Fruit fly (Drosophila melanogaster) whole organism, embryonic: ENCODE data around the gene h-cup.
A peak's percentile ranks its signal among the peaks of the same experiment; 100 is the strongest.

ENCODE experiments used
- Atf6 ChIP-seq: fragments of 200-800 bp; sonication (Bioruptor generic); IDR thresholded peaks from 2 replicates; pipeline ENCODE4 v1.3.6; 2022; ENCODE audit warnings: missing biosample characterization, missing genetic modification characterization
- BEAF-32 ChIP-seq: fragments of 200-800 bp; sonication (Bioruptor generic); optimal IDR thresholded peaks from 3 replicates; lab custom pipeline; 2017; ENCODE audit warnings: missing biosample characterization, missing genetic modification characterization, mild to moderate bottlenecking, moderate library complexity, missing genetic modification reagents
- Bgb ChIP-seq: fragments of 200-800 bp; sonication (Bioruptor generic); IDR thresholded peaks from 2 replicates; pipeline ENCODE4 v1.3.6; 2022; ENCODE audit warnings: missing biosample characterization, missing genetic modification characterization; ENCODE audit not compliant: partially characterized antibody
- CG11093 ChIP-seq: fragments of 200-800 bp; sonication (Bioruptor generic); IDR thresholded peaks from 3 replicates; pipeline ENCODE4 v1.3.6; 2022; ENCODE audit warnings: missing biosample characterization, missing genetic modification characterization
- CG11398 ChIP-seq: fragments of 200-800 bp; sonication (Bioruptor generic); optimal IDR thresholded peaks from 2 replicates; lab custom pipeline; 2016; ENCODE audit warnings: missing biosample characterization, missing genetic modification characterization
- CG12219 ChIP-seq: fragments of 200-800 bp; sonication (Bioruptor generic); optimal IDR thresholded peaks from 3 replicates; lab custom pipeline; 2018; ENCODE audit warnings: missing biosample characterization, mild to moderate bottlenecking, missing genetic modification characterization
- CG14050 ChIP-seq: fragments of 200-800 bp; sonication (Bioruptor generic); IDR thresholded peaks from 3 replicates; pipeline ENCODE4 v1.3.6; 2022; ENCODE audit warnings: missing biosample characterization, missing genetic modification characterization
- CG1647 ChIP-seq: fragments of 200-800 bp; sonication (Bioruptor generic); optimal IDR thresholded peaks from 3 replicates; lab custom pipeline; 2016; ENCODE audit warnings: missing biosample characterization, missing genetic modification characterization
- CG16813 ChIP-seq: fragments of 200-800 bp; sonication (Bioruptor generic); IDR thresholded peaks from 3 replicates; pipeline ENCODE4 v1.3.6; 2022; ENCODE audit warnings: missing biosample characterization, missing genetic modification characterization; ENCODE audit not compliant: partially characterized antibody
- CG17328 ChIP-seq: fragments of 200-800 bp; sonication (Bioruptor generic); IDR thresholded peaks from 2 replicates; pipeline ENCODE4 v1.3.6; 2022; ENCODE audit warnings: missing biosample characterization, missing genetic modification characterization
- CG17359 ChIP-seq: fragments of 200-800 bp; sonication (Bioruptor generic); optimal IDR thresholded peaks from 3 replicates; lab custom pipeline; 2018; ENCODE audit warnings: missing biosample characterization, mild to moderate bottlenecking, missing genetic modification characterization, moderate library complexity
- CG17912 ChIP-seq: fragments of 200-800 bp; sonication (Bioruptor generic); optimal IDR thresholded peaks from 2 replicates; lab custom pipeline; 2018; ENCODE audit warnings: missing biosample characterization, mild to moderate bottlenecking, missing genetic modification characterization
- CG1832 ChIP-seq: fragments of 200-800 bp; sonication (Bioruptor generic); optimal IDR thresholded peaks from 2 replicates; lab custom pipeline; 2017; ENCODE audit warnings: missing biosample characterization, mild to moderate bottlenecking, missing genetic modification characterization, inconsistent platforms
- CG2116 ChIP-seq: fragments of 200-800 bp; sonication (Bioruptor generic); optimal IDR thresholded peaks from 3 replicates; lab custom pipeline; 2018; ENCODE audit warnings: missing biosample characterization, mild to moderate bottlenecking, missing genetic modification characterization
- CG2889 ChIP-seq: fragments of 200-800 bp; sonication (Bioruptor generic); IDR thresholded peaks from 3 replicates; pipeline ENCODE4 v1.3.6; 2022; ENCODE audit warnings: missing biosample characterization, missing genetic modification characterization
- CG31365 ChIP-seq: fragments of 200-800 bp; sonication (Bioruptor generic); optimal IDR thresholded peaks from 2 replicates; lab custom pipeline; 2018; ENCODE audit warnings: missing biosample characterization, mild to moderate bottlenecking, missing genetic modification characterization
- CG31388 ChIP-seq: fragments of 200-800 bp; sonication (Bioruptor generic); optimal IDR thresholded peaks from 2 replicates; lab custom pipeline; 2016; ENCODE audit warnings: missing biosample characterization, missing genetic modification characterization
- CG34422 ChIP-seq: fragments of 200-800 bp; sonication (Bioruptor generic); IDR thresholded peaks from 3 replicates; pipeline ENCODE4 v1.3.6; 2022; ENCODE audit warnings: missing biosample characterization, missing genetic modification characterization
- CG42726 ChIP-seq: fragments of 200-800 bp; sonication (Bioruptor generic); IDR thresholded peaks from 2 replicates; pipeline ENCODE4 v1.3.6; 2022; ENCODE audit warnings: missing biosample characterization, missing genetic modification characterization; ENCODE audit not compliant: partially characterized antibody
- CG4730 ChIP-seq: fragments of 200-800 bp; sonication (Bioruptor generic); IDR thresholded peaks from 2 replicates; pipeline ENCODE4 v1.3.6; 2022; ENCODE audit warnings: missing biosample characterization, missing genetic modification characterization
- CG9797 ChIP-seq: fragments of 200-800 bp; sonication (Bioruptor generic); optimal IDR thresholded peaks from 3 replicates; lab custom pipeline; 2018; ENCODE audit warnings: missing biosample characterization, mild to moderate bottlenecking, missing genetic modification characterization
- CTCF ChIP-seq: fragments of 200-800 bp; sonication (Bioruptor generic); optimal IDR thresholded peaks from 2 replicates; lab custom pipeline; 2017; ENCODE audit warnings: missing biosample characterization, mild to moderate bottlenecking, missing genetic modification characterization, moderate library complexity
- E2f2 ChIP-seq: fragments of 200-800 bp; sonication (Bioruptor generic); IDR thresholded peaks from 2 replicates; pipeline ENCODE4 v1.3.6; 2022; ENCODE audit warnings: missing biosample characterization, missing genetic modification characterization
- Hmx ChIP-seq: fragments of 200-800 bp; sonication (Bioruptor generic); optimal IDR thresholded peaks from 2 replicates; lab custom pipeline; 2016; ENCODE audit warnings: missing biosample characterization, missing genetic modification characterization
- Hsf ChIP-seq: fragments of 200-800 bp; sonication (Bioruptor generic); optimal IDR thresholded peaks from 3 replicates; lab custom pipeline; 2016; ENCODE audit warnings: missing biosample characterization, missing genetic modification characterization
- Lim3 ChIP-seq: fragments of 200-800 bp; sonication (Bioruptor generic); IDR thresholded peaks from 2 replicates; pipeline ENCODE4 v1.3.6; 2022; ENCODE audit warnings: missing biosample characterization, missing genetic modification characterization
- Med ChIP-seq: fragments of 200-800 bp; sonication (Bioruptor generic); peaks from one replicate; lab custom pipeline; 2016; ENCODE audit warnings: missing biosample characterization, missing genetic modification characterization, mild to moderate bottlenecking, inconsistent platforms, moderate library complexity
- Mes4 ChIP-seq: fragments of 200-800 bp; sonication (Bioruptor generic); optimal IDR thresholded peaks from 2 replicates; lab custom pipeline; 2016; ENCODE audit warnings: missing biosample characterization, missing genetic modification characterization
- Sry-δ ChIP-seq: fragments of 200-800 bp; sonication (Bioruptor generic); optimal IDR thresholded peaks from 2 replicates; lab custom pipeline; 2016; ENCODE audit warnings: missing biosample characterization, missing genetic modification characterization
- amos ChIP-seq: fragments of 200-800 bp; sonication (Bioruptor generic); IDR thresholded peaks from 2 replicates; pipeline ENCODE4 v1.3.6; 2022; ENCODE audit warnings: missing biosample characterization, missing genetic modification characterization; ENCODE audit not compliant: partially characterized antibody
- cad ChIP-seq: fragments of >200 bp; optimal IDR thresholded peaks from 2 replicates; lab custom pipeline; 2017; ENCODE audit warnings: missing biosample characterization, missing genetic modification characterization
- chinmo ChIP-seq: fragments of 200-800 bp; sonication (Bioruptor generic); IDR thresholded peaks from 4 replicates; pipeline ENCODE4 v1.3.6; 2022; ENCODE audit warnings: missing biosample characterization, missing genetic modification characterization; ENCODE audit not compliant: partially characterized antibody
- dan ChIP-seq: fragments of 200-800 bp; sonication (Bioruptor generic); IDR thresholded peaks from 2 replicates; pipeline ENCODE4 v1.3.6; 2022; ENCODE audit warnings: missing biosample characterization, missing genetic modification characterization
- dmrt99B ChIP-seq: fragments of 200-800 bp; sonication (Bioruptor generic); optimal IDR thresholded peaks from 2 replicates; lab custom pipeline; 2018; ENCODE audit warnings: missing biosample characterization, mild to moderate bottlenecking, missing genetic modification characterization, moderate library complexity
- en ChIP-seq: fragments of 200-800 bp; sonication (Bioruptor generic); optimal IDR thresholded peaks from 2 replicates; lab custom pipeline; 2016; ENCODE audit warnings: missing biosample characterization, missing genetic modification characterization
- gcm2 ChIP-seq: fragments of 200-800 bp; sonication (Bioruptor generic); optimal IDR thresholded peaks from 2 replicates; lab custom pipeline; 2016; ENCODE audit warnings: missing biosample characterization, missing genetic modification characterization
- h ChIP-seq: fragments of >200 bp; optimal IDR thresholded peaks from 2 replicates; lab custom pipeline; 2017
- ham ChIP-seq: fragments of 200-800 bp; sonication (Bioruptor generic); IDR thresholded peaks from 2 replicates; pipeline ENCODE4 v1.3.6; 2022; ENCODE audit warnings: missing biosample characterization, missing genetic modification characterization
- hb ChIP-seq: fragments of 200-800 bp; sonication (Bioruptor generic); IDR thresholded peaks from 3 replicates; pipeline ENCODE4 v1.3.6; 2022; ENCODE audit warnings: missing biosample characterization, missing genetic modification characterization; ENCODE audit not compliant: partially characterized antibody
- inv ChIP-seq: fragments of 200-800 bp; sonication (Bioruptor generic); IDR thresholded peaks from 2 replicates; pipeline ENCODE4 v1.3.6; 2022; ENCODE audit warnings: missing biosample characterization, missing genetic modification characterization; ENCODE audit not compliant: partially characterized antibody
- jing ChIP-seq: fragments of 200-800 bp; sonication (Bioruptor generic); optimal IDR thresholded peaks from 2 replicates; lab custom pipeline; 2018; ENCODE audit warnings: missing biosample characterization, mild to moderate bottlenecking, missing genetic modification characterization
- kay ChIP-seq: fragments of 200-800 bp; sonication (Bioruptor generic); optimal IDR thresholded peaks from 2 replicates; lab custom pipeline; 2016; ENCODE audit warnings: missing biosample characterization, missing genetic modification characterization
- nau ChIP-seq: fragments of 200-800 bp; sonication (Bioruptor generic); optimal IDR thresholded peaks from 3 replicates; lab custom pipeline; 2017; ENCODE audit warnings: missing biosample characterization, mild to moderate bottlenecking, missing genetic modification characterization, missing genetic modification reagents
- p53 ChIP-seq: fragments of 200-800 bp; sonication (Bioruptor generic); optimal IDR thresholded peaks from 2 replicates; lab custom pipeline; 2016; ENCODE audit warnings: missing biosample characterization, missing genetic modification characterization
- pum ChIP-seq: fragments of 200-800 bp; sonication (Bioruptor generic); optimal IDR thresholded peaks from 2 replicates; lab custom pipeline; 2016; ENCODE audit warnings: missing biosample characterization, missing genetic modification characterization
- pzg ChIP-seq: fragments of 200-800 bp; sonication (Bioruptor generic); optimal IDR thresholded peaks from 3 replicates; lab custom pipeline; 2018; ENCODE audit warnings: missing biosample characterization, mild to moderate bottlenecking, missing genetic modification characterization, moderate library complexity
- unc-4 ChIP-seq: fragments of 200-800 bp; sonication (Bioruptor generic); IDR thresholded peaks from 2 replicates; pipeline ENCODE4 v1.3.6; 2022; ENCODE audit warnings: missing biosample characterization, missing genetic modification characterization; ENCODE audit not compliant: partially characterized antibody
- zf30C ChIP-seq: fragments of 200-800 bp; sonication (Bioruptor generic); optimal IDR thresholded peaks from 3 replicates; lab custom pipeline; 2018; ENCODE audit warnings: missing biosample characterization, mild to moderate bottlenecking, missing genetic modification characterization

h-cup gene

DNA sequence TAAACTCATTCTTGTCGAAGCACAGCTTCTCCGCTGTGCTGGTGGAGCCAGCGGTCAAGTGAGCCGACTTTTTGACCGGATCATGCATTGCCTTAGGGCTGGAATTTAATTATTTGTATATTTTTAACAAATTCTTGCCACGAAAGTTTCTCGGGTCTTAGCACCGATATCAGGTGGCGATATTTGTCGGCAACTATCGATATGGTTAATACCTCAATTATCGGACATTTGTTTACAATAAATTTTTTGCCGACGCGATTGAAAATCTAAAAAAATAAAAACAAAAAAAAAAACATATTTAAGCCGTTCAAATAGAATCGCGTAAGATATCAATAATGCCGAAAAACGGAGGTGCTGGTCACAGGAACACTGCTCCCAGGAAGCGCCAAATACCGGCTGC, 21.3 kb downstream of the h-cup start, which contains the start of the genes Cog2 and Trax (continued):
- TF ChIP-seq hb (GFP tag; lab: Robert Waterston, UW) = peak; percentile 75
- TF ChIP-seq Hsf (GFP tag; lab: Kevin White, UChicago) = no peak
- TF ChIP-seq Bgb = peak; percentile 87
- TF ChIP-seq CG16813 (GFP tag; lab: Robert Waterston, UW) = peak; percentile 77
- peak; percentile 95 for TF ChIP-seq unc-4 (GFP tag; lab: Robert Waterston, UW)
- peak; percentile 73 for TF ChIP-seq BEAF-32 (GFP tag; lab: Kevin White, UChicago)
- TF ChIP-seq dmrt99B (tag; lab: Kevin White, UChicago) = no peak
- TF ChIP-seq CG34422 (GFP tag; lab: Robert Waterston, UW) = 0 out of 3 replicates have a peak, but pooled peaks have one; percentile 9
- peak; percentile 75 for TF ChIP-seq Sry-δ
- peak; percentile 69 for TF ChIP-seq inv (GFP tag; lab: Robert Waterston, UW)
- TF ChIP-seq CG2116 (GFP tag; lab: Kevin White, UChicago) = peak; percentile 46
- TF ChIP-seq CG9797 (GFP tag; lab: Kevin White, UChicago) = peak; percentile 5
- TF ChIP-seq amos (GFP tag; lab: Robert Waterston, UW) = peak; percentile 82
- no peak for TF ChIP-seq Lim3 (GFP tag; lab: Robert Waterston, UW)
- peak; percentile 81; the same call in 3 of the 4 replicates for TF ChIP-seq chinmo (GFP tag; lab: Robert Waterston, UW)
- peak; percentile 73 for TF ChIP-seq Med (GFP tag; lab: Kevin White, UChicago)

DNA sequence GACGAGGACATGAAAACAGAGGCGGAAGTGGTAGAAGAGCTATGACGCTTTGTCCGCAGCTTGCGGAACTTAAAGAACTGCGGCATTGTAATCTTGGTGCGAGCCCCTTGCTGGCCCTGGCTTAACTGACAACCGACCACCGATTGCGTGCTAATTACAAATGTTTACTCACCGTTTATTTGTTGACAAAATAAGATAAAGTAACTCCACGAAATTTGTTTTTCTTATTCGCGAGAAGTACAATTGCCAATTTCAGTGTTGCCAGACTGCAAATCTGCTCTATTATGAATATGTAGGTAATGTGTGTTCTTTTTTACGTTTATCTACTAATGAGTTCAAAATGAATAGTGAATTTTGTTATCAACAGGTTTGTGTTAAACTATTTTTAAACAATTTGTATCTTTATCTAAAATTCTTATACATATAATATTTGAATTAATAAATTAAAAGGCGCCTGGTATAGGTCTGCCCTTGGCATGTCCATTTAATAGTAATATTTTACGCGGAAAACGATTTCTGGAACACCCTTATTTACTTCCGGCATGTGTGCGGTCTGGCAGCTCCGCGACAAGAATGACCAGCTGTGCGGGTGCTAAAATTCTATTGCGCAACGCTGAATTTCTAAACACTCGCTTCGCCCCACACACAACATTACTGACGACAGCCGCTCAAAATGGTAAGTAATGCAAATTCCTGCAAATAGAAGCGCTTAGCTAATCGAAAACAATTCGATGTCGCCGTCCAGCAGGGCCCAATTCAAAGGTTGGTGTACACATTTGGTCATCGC, 25.9 kb downstream of the h-cup start, which contains the start of the genes Atg4b and Hibch:
Atg4b (minus strand) TSS at position 280 of the 787 bp plus-strand sequence.
Hibch (plus strand) TSS at position 585 of the 787 bp plus-strand sequence.
- TF ChIP-seq CG31365 (tag; lab: Kevin White, UChicago) = no peak
- no peak for TF ChIP-seq kay (GFP tag; lab: Kevin White, UChicago)
- TF ChIP-seq CG9797 (GFP tag; lab: Kevin White, UChicago) = peak; percentile 38
- TF ChIP-seq Mes4 = no peak
- TF ChIP-seq CG42726 (GFP tag; lab: Robert Waterston, UW) = peak; percentile 64
- peak; percentile 73; the same call in 2 of the 3 replicates for TF ChIP-seq CG11093 (GFP tag; lab: Robert Waterston, UW)
- TF ChIP-seq p53 = no peak
- TF ChIP-seq jing (GFP tag; lab: Kevin White, UChicago) = no peak
- no peak for TF ChIP-seq h (lab: Kevin White, UChicago)
- no peak for TF ChIP-seq CTCF (GFP tag; lab: Kevin White, UChicago)
- TF ChIP-seq E2f2 = peak; percentile 60
- no peak for TF ChIP-seq cad
- peak; percentile 4 for TF ChIP-seq gcm2
- TF ChIP-seq CG17328 (GFP tag; lab: Robert Waterston, UW) = no peak; the same call in 1 of the 2 replicates
- peak; percentile 43 for TF ChIP-seq CG12219 (GFP tag; lab: Kevin White, UChicago)
- TF ChIP-seq CG17359 = peak; percentile 83
- peak; percentile 83; the same call in 1 of the 2 replicates for TF ChIP-seq Atf6
- no peak for TF ChIP-seq ham (GFP tag; lab: Robert Waterston, UW)
- no peak for TF ChIP-seq CG17912 (GFP tag; lab: Kevin White, UChicago)
- TF ChIP-seq CG4730 (GFP tag; lab: Robert Waterston, UW) = peak; percentile 74
- TF ChIP-seq pzg (GFP tag; lab: Kevin White, UChicago) = peak; percentile 47
- no peak for TF ChIP-seq nau (GFP tag; lab: Kevin White, UChicago)
- peak; percentile 54 for TF ChIP-seq CG31388 (GFP tag; lab: Kevin White, UChicago)
- TF ChIP-seq CG1647 (GFP tag; lab: Kevin White, UChicago) = peak; percentile 8
- TF ChIP-seq BEAF-32 (GFP tag; lab: Kevin White, UChicago) = peak; percentile 41
- TF ChIP-seq zf30C = no peak
- peak; percentile 60; the same call in 1 of the 3 replicates for TF ChIP-seq CG2889 (GFP tag; lab: Robert Waterston, UW)
- TF ChIP-seq Hmx (GFP tag; lab: Kevin White, UChicago) = no peak
- TF ChIP-seq CG11398 (GFP tag; lab: Kevin White, UChicago) = no peak
- no peak for TF ChIP-seq CG1832 (GFP tag; lab: Kevin White, UChicago)
- peak; percentile 57 for TF ChIP-seq dan
- no peak for TF ChIP-seq en (GFP tag; lab: Kevin White, UChicago)
- TF ChIP-seq pum (GFP tag; lab: Kevin White, UChicago) = peak; percentile 9
- TF ChIP-seq CG14050 (GFP tag; lab: Robert Waterston, UW) = peak; percentile 63; the same call in 2 of the 3 replicates
